Fruit fly (Drosophila melanogaster) whole organism, prepupa: Measurements from ENCODE around the gene FASN2.

Experiments used
- CG10631 ChIP-seq: fragments of 200-800 bp; sonication (Bioruptor generic); optimal IDR thresholded peaks from 2 replicates; lab custom pipeline; 2016; ENCODE audit warnings: missing biosample characterization, missing genetic modification characterization
- CG10669 ChIP-seq: fragments of 200-800 bp; sonication (Bioruptor generic); optimal IDR thresholded peaks from 3 replicates; lab custom pipeline; 2018; ENCODE audit warnings: missing biosample characterization, mild to moderate bottlenecking, missing genetic modification characterization, moderate library complexity
- CG15336 ChIP-seq: fragments of 200-800 bp; sonication (Bioruptor generic); IDR thresholded peaks from 2 replicates; pipeline ENCODE4 v1.3.6; 2022; ENCODE audit warnings: missing biosample characterization, missing genetic modification characterization
- CG16779 ChIP-seq: fragments of 200-800 bp; sonication (Bioruptor generic); optimal IDR thresholded peaks from 3 replicates; lab custom pipeline; 2017; ENCODE audit warnings: missing biosample characterization, mild to moderate bottlenecking, missing genetic modification characterization
- CG31627 ChIP-seq: fragments of 200-800 bp; sonication (Bioruptor generic); optimal IDR thresholded peaks from 3 replicates; lab custom pipeline; 2016; ENCODE audit warnings: missing biosample characterization, missing genetic modification characterization
- CG32006 ChIP-seq: fragments of 200-800 bp; sonication (Bioruptor generic); optimal IDR thresholded peaks from 3 replicates; lab custom pipeline; 2017; ENCODE audit warnings: missing biosample characterization, mild to moderate bottlenecking, missing genetic modification characterization
- CG34406 ChIP-seq: fragments of 200-800 bp; sonication (Bioruptor generic); optimal IDR thresholded peaks from 3 replicates; lab custom pipeline; 2016; ENCODE audit warnings: missing biosample characterization, missing genetic modification characterization
- CG3919 ChIP-seq: fragments of 200-800 bp; sonication (Bioruptor generic); optimal IDR thresholded peaks from 3 replicates; lab custom pipeline; 2016; ENCODE audit warnings: missing biosample characterization, missing genetic modification characterization
- CG6163 ChIP-seq: fragments of 200-800 bp; sonication (Bioruptor generic); IDR thresholded peaks from 3 replicates; pipeline ENCODE4 v1.3.6; 2022; ENCODE audit warnings: missing biosample characterization, missing genetic modification characterization
- CG6276 ChIP-seq: fragments of 200-800 bp; sonication (Bioruptor generic); optimal IDR thresholded peaks from 2 replicates; lab custom pipeline; 2017; ENCODE audit warnings: missing biosample characterization, mild to moderate bottlenecking, missing genetic modification characterization
- CG6808 ChIP-seq: fragments of 200-800 bp; sonication (Bioruptor generic); optimal IDR thresholded peaks from 3 replicates; lab custom pipeline; 2017; ENCODE audit warnings: missing biosample characterization, missing genetic modification characterization, mild to moderate bottlenecking, moderate library complexity, missing genetic modification reagents
- CG6854 ChIP-seq: fragments of 200-800 bp; sonication (Bioruptor generic); optimal IDR thresholded peaks from 2 replicates; lab custom pipeline; 2017; ENCODE audit warnings: missing biosample characterization, mild to moderate bottlenecking, missing genetic modification characterization
- CG8119 ChIP-seq: fragments of 200-800 bp; sonication (Bioruptor generic); IDR thresholded peaks from 3 replicates; pipeline ENCODE4 v1.3.6; 2022; ENCODE audit warnings: missing biosample characterization, missing genetic modification characterization
- CG9139 ChIP-seq: fragments of 200-800 bp; sonication (Bioruptor generic); optimal IDR thresholded peaks from 3 replicates; lab custom pipeline; 2017; ENCODE audit warnings: missing biosample characterization, mild to moderate bottlenecking, missing genetic modification characterization
- Eip78C ChIP-seq: fragments of 200-800 bp; sonication (Bioruptor generic); peaks from one replicate; lab custom pipeline; 2016; ENCODE audit warnings: missing biosample characterization, missing genetic modification characterization
- Ets21C ChIP-seq: fragments of 200-800 bp; sonication (Bioruptor generic); optimal IDR thresholded peaks from 3 replicates; lab custom pipeline; 2016; ENCODE audit warnings: missing biosample characterization, missing genetic modification characterization
- Gug ChIP-seq: fragments of 200-800 bp; sonication (Bioruptor generic); IDR thresholded peaks from 2 replicates; pipeline ENCODE4 v1.3.6; 2022; ENCODE audit warnings: missing biosample characterization, missing genetic modification characterization
- Hr39 ChIP-seq: fragments of 200-800 bp; sonication (Bioruptor generic); optimal IDR thresholded peaks from 2 replicates; lab custom pipeline; 2016; ENCODE audit warnings: missing biosample characterization, missing genetic modification characterization
- Hr4 ChIP-seq: fragments of 200-800 bp; sonication (Bioruptor generic); optimal IDR thresholded peaks from 3 replicates; lab custom pipeline; 2016; ENCODE audit warnings: missing biosample characterization, missing genetic modification characterization
- Met ChIP-seq: fragments of 200-800 bp; sonication (Bioruptor generic); optimal IDR thresholded peaks from 3 replicates; lab custom pipeline; 2016; ENCODE audit warnings: missing biosample characterization, missing genetic modification characterization
- Smox ChIP-seq: fragments of 200-800 bp; sonication (Bioruptor generic); optimal IDR thresholded peaks from 3 replicates; lab custom pipeline; 2016; ENCODE audit warnings: missing biosample characterization, missing genetic modification characterization
- Sox102F ChIP-seq: fragments of 200-800 bp; sonication (Bioruptor generic); optimal IDR thresholded peaks from 2 replicates; lab custom pipeline; 2016; ENCODE audit warnings: missing biosample characterization, mild to moderate bottlenecking, missing genetic modification characterization
- Sox14 ChIP-seq: fragments of 200-800 bp; sonication (Bioruptor generic); optimal IDR thresholded peaks from 3 replicates; lab custom pipeline; 2016; ENCODE audit warnings: missing biosample characterization, missing genetic modification characterization
- acj6 ChIP-seq: fragments of 200-800 bp; sonication (Bioruptor generic); optimal IDR thresholded peaks from 3 replicates; lab custom pipeline; 2016; ENCODE audit warnings: missing biosample characterization, missing genetic modification characterization
- cyc ChIP-seq: fragments of 200-800 bp; sonication (Bioruptor generic); optimal IDR thresholded peaks from 3 replicates; lab custom pipeline; 2016; ENCODE audit warnings: missing biosample characterization, missing genetic modification characterization
- eg ChIP-seq: fragments of 200-800 bp; sonication (Bioruptor generic); IDR thresholded peaks from 3 replicates; pipeline ENCODE4 v1.3.6; 2022; ENCODE audit warnings: missing biosample characterization, missing genetic modification characterization
- fd85E ChIP-seq: fragments of 200-800 bp; sonication (Bioruptor generic); optimal IDR thresholded peaks from 3 replicates; lab custom pipeline; 2016; ENCODE audit warnings: missing biosample characterization, missing genetic modification characterization
- net ChIP-seq: fragments of 200-800 bp; sonication (Bioruptor generic); optimal IDR thresholded peaks from 3 replicates; lab custom pipeline; 2016; ENCODE audit warnings: missing biosample characterization, missing genetic modification characterization
- pdm3 ChIP-seq: fragments of 200-800 bp; sonication (Bioruptor generic); optimal IDR thresholded peaks from 3 replicates; lab custom pipeline; 2016; ENCODE audit warnings: missing biosample characterization, missing genetic modification characterization
- salr ChIP-seq, 2 experiments: fragments of 200-800 bp; sonication (Bioruptor generic); optimal IDR thresholded peaks; 3 replicates each; lab custom pipeline; 2016 to 2018; ENCODE audit warnings: missing biosample characterization in 2 of 2, missing genetic modification characterization in 2 of 2, mild to moderate bottlenecking in 1 of 2
- spab ChIP-seq: fragments of 200-800 bp; sonication (Bioruptor generic); optimal IDR thresholded peaks from 2 replicates; lab custom pipeline; 2017; ENCODE audit warnings: missing biosample characterization, mild to moderate bottlenecking, missing genetic modification characterization, missing genetic modification reagents
- ss ChIP-seq, 2 experiments: fragments of 200-800 bp; sonication (Bioruptor generic); optimal IDR thresholded peaks; 2 replicates in 1 of 2; 3 replicates in 1 of 2; lab custom pipeline; 2017 to 2018; ENCODE audit warnings: mild to moderate bottlenecking in 2 of 2, missing biosample characterization in 2 of 2, missing genetic modification characterization in 2 of 2, moderate library complexity in 1 of 2
- topi ChIP-seq: fragments of 200-800 bp; sonication (Bioruptor generic); optimal IDR thresholded peaks from 3 replicates; lab custom pipeline; 2016; ENCODE audit warnings: missing biosample characterization, missing genetic modification characterization
- vri ChIP-seq: fragments of 200-800 bp; sonication (Bioruptor generic); optimal IDR thresholded peaks from 3 replicates; lab custom pipeline; 2016; ENCODE audit warnings: missing biosample characterization, mild to moderate bottlenecking, missing genetic modification characterization

The FASN2 gene

dm6 chr2L:3092535-3092934 is 48.8 kb downstream of the FASN2 start (continued):
- no peak for TF ChIP-seq Gug (GFP tag; lab: Robert Waterston, UW)
- TF ChIP-seq Ets21C (GFP tag; lab: Kevin White, UChicago): no peak
- peak; percentile 37 for TF ChIP-seq Met (GFP tag; lab: Kevin White, UChicago)
- no peak for TF ChIP-seq CG10631 (GFP tag; lab: Kevin White, UChicago)
- TF ChIP-seq CG10669: no peak
- TF ChIP-seq Sox14: peak; percentile 1
- TF ChIP-seq topi (GFP tag; lab: Kevin White, UChicago): peak; percentile 38
- TF ChIP-seq, all 60 proteins: peak for 18

DNA sequence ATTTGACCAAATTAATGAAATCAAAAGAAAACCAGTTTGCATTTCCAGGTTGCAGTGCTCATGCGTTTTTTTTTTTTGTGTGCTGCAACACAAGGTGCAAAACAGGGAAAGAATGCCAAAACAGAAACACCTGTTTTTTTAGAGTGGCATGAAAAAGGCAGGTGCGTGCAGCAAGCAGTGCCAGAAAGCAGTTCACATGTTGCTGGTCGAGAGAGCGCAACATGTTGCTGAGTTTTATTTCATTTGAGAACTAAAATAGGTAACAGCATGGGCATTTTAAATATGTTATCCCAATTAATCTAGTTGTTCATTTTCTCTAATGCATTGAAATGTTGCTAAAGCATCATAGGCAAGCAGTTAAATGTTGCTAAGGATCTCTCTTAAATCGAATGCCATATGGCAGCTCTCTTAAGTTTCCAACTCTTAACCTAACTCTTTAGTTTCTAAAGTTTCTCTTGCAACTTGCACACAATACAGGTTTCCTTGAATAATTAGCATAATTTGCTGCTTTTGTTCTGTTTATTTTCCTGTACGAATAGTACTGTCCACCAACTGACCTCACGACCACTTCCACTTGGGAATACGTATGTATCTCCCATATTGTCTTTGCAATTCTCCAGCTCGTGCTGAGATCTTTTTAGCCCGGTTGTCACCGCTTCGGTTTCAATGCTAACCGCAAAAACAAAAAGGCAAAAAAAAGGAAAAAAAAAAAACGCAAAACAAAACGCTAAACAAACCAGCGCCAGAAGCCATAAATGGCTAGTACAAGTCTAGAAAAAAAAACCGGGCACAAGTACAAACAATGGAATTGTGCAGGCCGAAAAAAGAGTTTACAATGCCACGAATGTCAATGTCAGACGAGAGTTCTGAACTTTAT is 51.4 kb downstream of the FASN2 start:
- TF ChIP-seq acj6 (GFP tag; lab: Kevin White, UChicago) (no peak), Eip78C (peak; percentile 20), pdm3 (GFP tag; lab: Kevin White, UChicago) (no peak), CG8119 (GFP tag; lab: Robert Waterston, UW) (peak; percentile 51; the same call in 1 of the 3 replicates), CG6163 (GFP tag; lab: Robert Waterston, UW) (peak; percentile 47; the same call in 2 of the 3 replicates), fd85E (GFP tag; lab: Kevin White, UChicago) (no peak), CG34406 (GFP tag; lab: Kevin White, UChicago) (no peak), vri (GFP tag; lab: Kevin White, UChicago) (no peak), CG10669 (peak; percentile 28), spab (GFP tag; lab: Kevin White, UChicago) (peak; percentile 40), net (GFP tag; lab: Kevin White, UChicago) (no peak), CG6808 (GFP tag; lab: Kevin White, UChicago) (peak; percentile 55), CG9139 (GFP tag; lab: Kevin White, UChicago) (peak; percentile 43), CG6854 (no peak), Gug (GFP tag; lab: Robert Waterston, UW) (no peak), ss (GFP tag; optimal IDR thresholded peaks at IDR 0.05; lab: Kevin White, UChicago) (peak; percentile 45 to 63), CG3919 (GFP tag; lab: Kevin White, UChicago) (no peak), eg (GFP tag; lab: Robert Waterston, UW) (no peak), Hr39 (no peak)

DNA sequence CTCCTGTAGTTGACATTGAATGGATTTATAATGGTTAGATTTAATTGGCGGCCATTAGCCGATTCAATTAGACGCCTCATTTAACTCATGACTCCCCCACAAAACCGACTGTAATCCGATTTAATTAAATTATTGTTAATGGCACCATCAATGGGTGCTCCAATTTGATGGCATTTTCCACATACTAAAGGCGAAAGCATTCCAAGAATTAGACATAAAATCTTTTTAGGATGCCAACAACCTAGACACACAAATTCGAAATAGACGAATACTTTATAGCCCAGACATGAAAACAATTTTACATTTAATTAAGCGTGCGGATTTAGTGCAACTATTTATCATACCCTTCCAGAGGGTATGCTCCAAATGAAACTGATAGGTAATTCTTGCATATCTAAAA is 56.2 kb downstream of the FASN2 start:
- TF ChIP-seq Sox14 (no peak), CG9139 (GFP tag; lab: Kevin White, UChicago) (no peak), CG16779 (tag; lab: Kevin White, UChicago) (no peak), Smox (GFP tag; lab: Kevin White, UChicago) (no peak), cyc (no peak)

DNA sequence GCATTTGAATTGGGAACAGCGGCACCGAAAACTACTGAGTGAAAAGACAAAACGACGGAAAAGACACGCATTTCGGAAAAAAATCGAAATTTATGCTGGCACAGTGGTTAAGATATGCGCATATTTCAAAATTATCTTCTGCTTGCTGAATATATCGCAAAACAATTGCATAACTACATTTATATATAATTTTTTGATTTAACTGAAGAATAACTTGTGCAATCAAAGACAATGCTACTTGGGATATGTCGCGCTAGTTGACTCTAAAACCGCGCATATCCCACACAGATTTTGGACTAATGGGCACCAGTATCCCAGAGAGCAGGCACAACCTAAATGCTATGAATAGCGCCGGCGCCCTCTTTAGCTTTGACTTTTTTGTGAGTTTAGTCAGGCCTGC is 57.1 kb downstream of the FASN2 start:
- TF ChIP-seq Sox102F: no peak
- TF ChIP-seq CG6276 (GFP tag; lab: Kevin White, UChicago): peak; percentile 15
- peak in 1 of 2 experiments; percentile 0 for TF ChIP-seq salr (GFP tag; optimal IDR thresholded peaks at IDR 0.05; lab: Kevin White, UChicago)
- TF ChIP-seq CG6163 (GFP tag; lab: Robert Waterston, UW): peak; percentile 38; the same call in 1 of the 3 replicates
- peak; percentile 64; the same call in 2 of the 3 replicates for TF ChIP-seq eg (GFP tag; lab: Robert Waterston, UW)
- TF ChIP-seq CG15336 (GFP tag; lab: Robert Waterston, UW): peak; percentile 68
- peak; percentile 37 for TF ChIP-seq Eip78C
- peak; percentile 50 for TF ChIP-seq Hr4
- peak; percentile 44 for TF ChIP-seq CG32006 (GFP tag; lab: Kevin White, UChicago)
- no peak for TF ChIP-seq CG3919 (GFP tag; lab: Kevin White, UChicago)
- TF ChIP-seq CG9139 (GFP tag; lab: Kevin White, UChicago): no peak
- no peak for TF ChIP-seq CG31627 (GFP tag; lab: Kevin White, UChicago)
- peak; percentile 45; the same call in 2 of the 3 replicates for TF ChIP-seq CG8119 (GFP tag; lab: Robert Waterston, UW)
